Worm (Caenorhabditis elegans) whole organism, L2 larva: ENCODE measurements around the gene ubc-18.

Experiments
- R02D3.7 ChIP-seq: fragments of 150-350 bp; optimal IDR thresholded peaks from 2 replicates; lab custom pipeline; 2014; ENCODE audit warnings: missing biosample characterization, missing genetic modification characterization
- Y55F3AM.14 ChIP-seq: fragments of 200-800 bp; sonication (Bioruptor generic); optimal IDR thresholded peaks from 2 replicates; lab custom pipeline; 2018; ENCODE audit warnings: mild to moderate bottlenecking, missing genetic modification characterization, missing compliant biosample characterization
- ZK546.5 ChIP-seq: sonication (generic microtip); optimal IDR thresholded peaks from 2 replicates; lab custom pipeline; 2017; ENCODE audit warnings: missing biosample characterization, missing genetic modification characterization
- alr-1 ChIP-seq: fragments of 150-350 bp; optimal IDR thresholded peaks from 2 replicates; lab custom pipeline; 2014; ENCODE audit warnings: missing biosample characterization, missing genetic modification characterization
- ama-1 ChIP-seq: fragments of 150-350 bp; optimal IDR thresholded peaks from 2 replicates; lab custom pipeline; 2018; ENCODE audit warnings: inconsistent platforms
- ceh-16 ChIP-seq: fragments of 150-350 bp; optimal IDR thresholded peaks from 2 replicates; lab custom pipeline; 2014; ENCODE audit warnings: missing biosample characterization, missing genetic modification characterization
- ceh-82 ChIP-seq: fragments of 150-350 bp; optimal IDR thresholded peaks from 2 replicates; lab custom pipeline; 2014; ENCODE audit warnings: missing biosample characterization, missing genetic modification characterization
- dmd-4 ChIP-seq: sonication (generic microtip); optimal IDR thresholded peaks from 2 replicates; lab custom pipeline; 2017; ENCODE audit warnings: missing biosample characterization, missing genetic modification characterization
- elt-1 ChIP-seq: fragments of 150-350 bp; optimal IDR thresholded peaks from 2 replicates; lab custom pipeline; 2014; ENCODE audit warnings: missing biosample characterization, missing genetic modification characterization
- elt-3 ChIP-seq: sonication (generic microtip); optimal IDR thresholded peaks from 2 replicates; lab custom pipeline; 2017; ENCODE audit warnings: missing biosample characterization, missing genetic modification characterization
- gmeb-1 ChIP-seq: fragments of 150-350 bp; optimal IDR thresholded peaks from 2 replicates; lab custom pipeline; 2014; ENCODE audit warnings: missing biosample characterization, missing genetic modification characterization
- lin-13 ChIP-seq: fragments of 150-350 bp; optimal IDR thresholded peaks from 2 replicates; lab custom pipeline; 2014; ENCODE audit warnings: missing biosample characterization, missing genetic modification reagents, missing genetic modification characterization
- lsy-2 ChIP-seq, 2 experiments: fragments of 150-350 bp in 1 of 2; sonication (generic microtip) in 1 of 2; optimal IDR thresholded peaks; 2 replicates each; lab custom pipeline; 2014 to 2017; ENCODE audit warnings: missing biosample characterization in 2 of 2, missing genetic modification characterization in 2 of 2
- mbf-1 ChIP-seq: sonication (generic microtip); optimal IDR thresholded peaks from 2 replicates; lab custom pipeline; 2017; ENCODE audit warnings: missing biosample characterization, missing genetic modification characterization
- mdl-1 ChIP-seq, 2 experiments: fragments of 150-350 bp in 1 of 2; sonication (generic microtip) in 1 of 2; optimal IDR thresholded peaks; 2 replicates each; lab custom pipeline; 2017; ENCODE audit warnings: missing biosample characterization in 2 of 2, missing genetic modification characterization in 2 of 2
- nhr-10 ChIP-seq: sonication (generic microtip); optimal IDR thresholded peaks from 2 replicates; lab custom pipeline; 2017; ENCODE audit warnings: missing biosample characterization, missing genetic modification characterization
- nhr-21 ChIP-seq: fragments of 150-350 bp; optimal IDR thresholded peaks from 2 replicates; lab custom pipeline; 2014; ENCODE audit warnings: missing biosample characterization, missing genetic modification characterization
- nhr-237 ChIP-seq: fragments of 150-350 bp; optimal IDR thresholded peaks from 2 replicates; lab custom pipeline; 2014; ENCODE audit warnings: missing biosample characterization, missing genetic modification characterization
- nhr-25 ChIP-seq: fragments of 150-350 bp; sonication (generic microtip); optimal IDR thresholded peaks from 3 replicates; lab custom pipeline; 2014; ENCODE audit warnings: missing biosample characterization, missing genetic modification characterization
- nhr-6 ChIP-seq: fragments of 150-350 bp; optimal IDR thresholded peaks from 2 replicates; lab custom pipeline; 2014; ENCODE audit warnings: missing biosample characterization, missing genetic modification characterization
- peb-1 ChIP-seq: fragments of 150-350 bp; optimal IDR thresholded peaks from 2 replicates; lab custom pipeline; 2014; ENCODE audit warnings: missing biosample characterization, missing genetic modification characterization
- sem-4 ChIP-seq: fragments of 150-350 bp; optimal IDR thresholded peaks from 2 replicates; lab custom pipeline; 2014; ENCODE audit warnings: missing biosample characterization, missing genetic modification reagents, missing genetic modification characterization
- sma-3 ChIP-seq: sonication (generic microtip); optimal IDR thresholded peaks from 2 replicates; lab custom pipeline; 2016; ENCODE audit warnings: missing genetic modification reagents, missing genetic modification characterization, missing compliant biosample characterization
- sma-9 ChIP-seq, 2 experiments: fragments of 150-350 bp in 1 of 2; sonication (generic microtip) in 1 of 2; optimal IDR thresholded peaks; 2 replicates each; lab custom pipeline; 2014 to 2016; ENCODE audit warnings: missing genetic modification characterization in 2 of 2, mild to moderate bottlenecking in 1 of 2, missing biosample characterization in 1 of 2, missing compliant biosample characterization in 1 of 2, missing genetic modification reagents in 1 of 2, moderate library complexity in 1 of 2
- snpc-4 ChIP-seq: fragments of 150-350 bp; optimal IDR thresholded peaks from 2 replicates; lab custom pipeline; 2014; ENCODE audit warnings: missing biosample characterization, missing genetic modification characterization
- unc-39 ChIP-seq: fragments of 150-350 bp; optimal IDR thresholded peaks from 2 replicates; lab custom pipeline; 2014; ENCODE audit warnings: missing biosample characterization, missing genetic modification characterization
- unc-55 ChIP-seq: fragments of 150-350 bp; sonication (generic microtip); optimal IDR thresholded peaks from 3 replicates; lab custom pipeline; 2014; ENCODE audit warnings: missing biosample characterization, missing genetic modification reagents, missing genetic modification characterization
- zag-1 ChIP-seq: fragments of 150-350 bp; optimal IDR thresholded peaks from 2 replicates; lab custom pipeline; 2014; ENCODE audit warnings: missing biosample characterization, missing genetic modification characterization
- ztf-1 ChIP-seq: fragments of 200-800 bp; sonication (Bioruptor generic); conservative IDR thresholded peaks from 2 replicates; pipeline ENCODE4 v1.3.6; 2022; ENCODE audit warnings: missing genetic modification characterization, missing compliant biosample characterization

Gene ubc-18

ce11 chrIII:7103940-7104440, 35.6 kb upstream of the ubc-18 start, which contains the start of gene cpg-2:
Gene cpg-2, minus strand, starts transcription at chrIII:7103990.
- TF ChIP-seq nhr-237 (tag; lab: Kevin White, UChicago) (no peak), unc-55 (GFP tag; lab: Kevin White, UChicago) (no peak), R02D3.7 (tag; lab: Kevin White, UChicago) (no peak), unc-39 (no peak), ama-1 (lab: Kevin White, UChicago) (no peak), mdl-1 (tag; optimal IDR thresholded peaks at IDR 0.05; lab: Kevin White, UChicago) (no peak), Y55F3AM.14 (GFP tag; lab: Kevin White, UChicago) (no peak), sma-9 (GFP tag; optimal IDR thresholded peaks at IDR 0.05; lab: Kevin White, UChicago) (no peak), sma-9 (tag; optimal IDR thresholded peaks at IDR 0.05; lab: Kevin White, UChicago) (no peak), lsy-2 (tag; optimal IDR thresholded peaks at IDR 0.05; lab: Kevin White, UChicago) (no peak)
- TF ChIP-seq, all 48 proteins: peak for 0

DNA sequence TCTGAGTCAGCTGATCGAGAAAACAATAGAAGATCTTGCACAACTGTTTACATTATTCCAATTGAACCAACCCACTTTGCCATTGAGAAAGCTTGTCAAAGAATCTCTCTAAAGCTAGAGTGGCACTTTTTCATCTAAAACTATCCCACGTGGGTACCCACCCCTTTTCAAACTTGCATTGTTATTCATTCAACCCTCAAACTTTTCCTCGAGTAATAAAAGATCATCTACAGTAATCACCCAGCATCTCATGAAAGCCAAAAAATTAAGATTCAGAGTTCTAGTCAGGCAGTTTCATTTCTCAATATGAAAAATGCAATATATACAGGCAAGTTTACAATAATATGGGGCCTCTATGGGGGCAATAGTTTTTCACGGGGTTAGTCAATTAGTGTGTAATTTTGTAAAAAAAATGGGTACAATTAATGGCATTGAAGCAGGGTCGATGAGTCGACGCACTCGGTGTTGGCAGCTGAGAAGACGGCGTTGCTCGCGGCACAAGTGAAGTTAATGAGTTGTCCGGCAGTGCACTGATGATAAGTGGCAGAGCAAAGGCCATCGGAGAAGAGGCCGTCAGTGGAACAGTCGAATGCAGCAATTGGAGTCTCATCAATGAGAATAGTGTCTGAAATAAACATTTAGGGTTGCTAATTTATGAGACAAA, 33.6 kb upstream of the ubc-18 start:
- no peak for TF ChIP-seq mdl-1 (tag; optimal IDR thresholded peaks at IDR 0.05; lab: Kevin White, UChicago)
- TF ChIP-seq elt-3 (tag; lab: Kevin White, UChicago) = no peak
- no peak for TF ChIP-seq sma-3
- no peak for TF ChIP-seq elt-1 (tag; lab: Kevin White, UChicago)
- no peak for TF ChIP-seq ceh-82 (tag; lab: Kevin White, UChicago)
- TF ChIP-seq ceh-16 (tag; lab: Kevin White, UChicago) = no peak
- no peak for TF ChIP-seq unc-39
- TF ChIP-seq snpc-4 (tag; lab: Kevin White, UChicago) = no peak
- no peak for TF ChIP-seq nhr-10 (tag; lab: Kevin White, UChicago)
- TF ChIP-seq nhr-21 (tag; lab: Kevin White, UChicago) = no peak
- TF ChIP-seq zag-1 (tag; lab: Kevin White, UChicago) = no peak
- no peak for TF ChIP-seq lin-13 (GFP tag; lab: Kevin White, UChicago)
- TF ChIP-seq ztf-1 (GFP tag; lab: Robert Waterston, UW) = no peak

DNA sequence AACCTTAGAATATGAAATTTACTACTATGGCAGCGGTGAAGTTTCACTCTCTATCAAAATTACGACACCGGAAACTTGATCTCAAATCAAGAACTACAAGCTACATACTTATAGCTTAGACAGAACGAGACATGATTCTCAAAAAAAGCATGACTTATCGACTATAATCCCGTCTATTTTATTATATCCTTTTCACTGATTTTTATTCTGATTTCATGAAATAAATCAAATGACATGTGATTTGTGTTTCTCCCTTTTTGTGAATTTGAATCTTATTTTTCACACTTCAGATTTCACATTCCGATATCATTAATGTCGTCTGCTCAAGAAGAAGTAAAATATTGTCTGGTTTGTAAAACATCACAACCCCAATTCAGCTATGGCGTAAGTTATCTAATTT, 31.6 kb upstream of the ubc-18 start, which contains the start of gene ZK418.11:
ZK418.11 (plus strand) TSS at position 289 of the 400 bp plus-strand sequence.
- TF ChIP-seq ceh-16 (tag; lab: Kevin White, UChicago) = no peak
- no peak for TF ChIP-seq gmeb-1 (tag; lab: Kevin White, UChicago)
- no peak for TF ChIP-seq nhr-21 (tag; lab: Kevin White, UChicago)
- TF ChIP-seq elt-1 (tag; lab: Kevin White, UChicago) = no peak
- TF ChIP-seq nhr-10 (tag; lab: Kevin White, UChicago) = no peak
- TF ChIP-seq ZK546.5 = no peak
- no peak for TF ChIP-seq nhr-6 (tag; lab: Kevin White, UChicago)
- no peak for TF ChIP-seq dmd-4 (tag; lab: Kevin White, UChicago)
- TF ChIP-seq unc-55 (GFP tag; lab: Kevin White, UChicago) = no peak

ce11 chrIII:7096481-7096880, 28.1 kb upstream of the ubc-18 start:
- no peak for TF ChIP-seq peb-1 (tag; lab: Kevin White, UChicago)
- no peak for TF ChIP-seq zag-1 (tag; lab: Kevin White, UChicago)
- no peak for TF ChIP-seq unc-39
- TF ChIP-seq ama-1 (lab: Kevin White, UChicago) = no peak
- TF ChIP-seq nhr-25 = no peak
- TF ChIP-seq ztf-1 (GFP tag; lab: Robert Waterston, UW) = no peak
- TF ChIP-seq dmd-4 (tag; lab: Kevin White, UChicago) = no peak
- no peak for TF ChIP-seq mbf-1
- no peak for TF ChIP-seq nhr-21 (tag; lab: Kevin White, UChicago)
- TF ChIP-seq snpc-4 (tag; lab: Kevin White, UChicago) = no peak
- TF ChIP-seq mdl-1 (tag; optimal IDR thresholded peaks at IDR 0.05; lab: Kevin White, UChicago) = no peak

- no peak for TF ChIP-seq sem-4
- no peak for TF ChIP-seq peb-1 (tag; lab: Kevin White, UChicago)
- TF ChIP-seq sma-9 (GFP tag; optimal IDR thresholded peaks at IDR 0.05; lab: Kevin White, UChicago) = peak; percentile 20
- TF ChIP-seq sma-9 (tag; optimal IDR thresholded peaks at IDR 0.05; lab: Kevin White, UChicago) = no peak
- no peak for TF ChIP-seq ztf-1 (GFP tag; lab: Robert Waterston, UW)
- no peak for TF ChIP-seq alr-1 (tag; lab: Kevin White, UChicago)
- peak in 1 of 2 experiments; percentile 4 for TF ChIP-seq lsy-2 (tag; optimal IDR thresholded peaks at IDR 0.05; lab: Kevin White, UChicago)
- no peak for TF ChIP-seq sma-3
Observed at ce11 chrIII:7095156-7095555, 26.8 kb upstream of the ubc-18 start, which contains the start of gene nhr-9. Gene nhr-9, plus strand, starts transcription at chrIII:7095462.
